Worm (Caenorhabditis elegans): ENCODE data around the gene rme-4.

DNA sequence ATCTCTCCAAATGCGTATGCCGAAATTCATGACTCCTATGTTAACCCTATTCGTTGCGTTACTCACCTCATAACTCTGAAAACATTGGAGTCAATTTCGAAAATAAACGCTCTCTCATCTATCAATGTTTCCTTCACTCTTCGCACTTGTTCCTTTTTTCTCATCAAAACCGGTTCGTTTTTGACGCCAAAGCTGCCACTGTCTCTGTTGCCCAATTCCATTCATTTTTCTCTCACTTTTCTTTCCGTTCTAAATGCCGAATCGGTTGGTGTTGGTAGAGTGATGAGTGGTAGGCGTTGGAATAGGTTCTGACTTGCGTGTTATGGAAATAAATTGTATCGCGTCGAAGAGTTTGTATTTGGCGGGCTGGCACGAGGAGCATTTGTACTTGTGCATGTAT is 13.7 kb upstream of the rme-4 start:
- TF ChIP-seq elt-1 (tag; optimal IDR thresholded peaks at IDR 0.05; ENCODE audit: borderline replicate concordance, insufficient read depth) (no peak), nhr-237 (tag; optimal IDR thresholded peaks at IDR 0.05) (no peak), pha-4 (tag; optimal IDR thresholded peaks at IDR 0.05) (no peak), lsy-2 (tag; optimal IDR thresholded peaks at IDR 0.05) (no peak), elt-3 (tag; optimal IDR thresholded peaks at IDR 0.05) (no peak), snpc-4 (tag; optimal IDR thresholded peaks at IDR 0.05) (no peak)
